Worm (Caenorhabditis elegans): ENCODE results near the gene C27D9.1.

- TF ChIP-seq ceh-36 (tag; optimal IDR thresholded peaks at IDR 0.05): no peak
- TF ChIP-seq hnd-1 (tag; optimal IDR thresholded peaks at IDR 0.05): no peak
- no peak for TF ChIP-seq sea-1 (GFP tag; conservative IDR thresholded peaks at IDR 0.05)
- TF ChIP-seq tbx-11 (GFP tag; IDR thresholded peaks at IDR 0.05): no peak
- TF ChIP-seq pes-1 (GFP tag; IDR thresholded peaks at IDR 0.05): no peak
- no peak for TF ChIP-seq ama-1 (optimal IDR thresholded peaks at IDR 0.05)
Measured at ce11 chrII:4755654-4756053, 2.4 kb downstream of the C27D9.1 start.
